Worm (Caenorhabditis elegans) whole organism, L4 larva: Measurements from ENCODE around the gene col-158.
A peak's percentile ranks its signal among the peaks of the same experiment; 100 is the strongest.

Source experiments
- D1046.2 ChIP-seq: fragments of 200-800 bp; sonication (Bioruptor generic); IDR thresholded peaks from 2 replicates; pipeline ENCODE4 v1.3.6; 2022; ENCODE audit warnings: missing genetic modification characterization, missing compliant biosample characterization
- F10B5.3 ChIP-seq: sonication (generic microtip); optimal IDR thresholded peaks from 2 replicates; lab custom pipeline; 2016; ENCODE audit warnings: mild to moderate bottlenecking, missing genetic modification characterization, missing compliant biosample characterization
- R02D3.7 ChIP-seq: fragments of 150-350 bp; sonication (generic microtip); optimal IDR thresholded peaks from 3 replicates; lab custom pipeline; 2014; ENCODE audit warnings: missing biosample characterization, missing genetic modification characterization
- Y105C5A.15 ChIP-seq: fragments of 200-800 bp; sonication (Bioruptor generic); IDR thresholded peaks from 2 replicates; pipeline ENCODE4 v1.3.6; 2022; ENCODE audit warnings: missing genetic modification characterization, missing compliant biosample characterization
- Y75B8A.6 ChIP-seq: fragments of 200-800 bp; sonication (Bioruptor generic); IDR thresholded peaks from 2 replicates; pipeline ENCODE4 v1.3.6; 2022; ENCODE audit warnings: missing genetic modification reagents, missing genetic modification characterization, missing compliant biosample characterization
- ZK546.5 ChIP-seq, 2 experiments: sonication (generic microtip); optimal IDR thresholded peaks; 2 replicates each; lab custom pipeline; 2017; ENCODE audit warnings: missing biosample characterization in 2 of 2, missing genetic modification characterization in 2 of 2
- aha-1 ChIP-seq: fragments of 150-350 bp; peaks from one replicate; lab custom pipeline; 2014; ENCODE audit warnings: missing biosample characterization, missing genetic modification characterization
- aly-2 ChIP-seq: sonication (generic microtip); optimal IDR thresholded peaks from 2 replicates; lab custom pipeline; 2018; ENCODE audit warnings: missing biosample characterization, missing genetic modification characterization
- ceh-20 ChIP-seq: fragments of 200-800 bp; sonication (Bioruptor generic); IDR thresholded peaks from 2 replicates; pipeline ENCODE4 v1.3.6; 2022; ENCODE audit warnings: missing genetic modification reagents, missing genetic modification characterization, missing compliant biosample characterization
- ceh-44 ChIP-seq: fragments of 200-800 bp; sonication (Bioruptor generic); IDR thresholded peaks from 2 replicates; pipeline ENCODE4 v1.3.6; 2022; ENCODE audit warnings: missing genetic modification reagents, missing genetic modification characterization, missing compliant biosample characterization
- ceh-62 ChIP-seq: sonication (generic microtip); optimal IDR thresholded peaks from 2 replicates; lab custom pipeline; 2017; ENCODE audit warnings: missing biosample characterization, missing genetic modification characterization
- cey-2 ChIP-seq: sonication (generic microtip); optimal IDR thresholded peaks from 3 replicates; lab custom pipeline; 2017; ENCODE audit warnings: missing genetic modification characterization, mild to moderate bottlenecking, missing compliant biosample characterization, antibody characterized with exemption, borderline replicate concordance; ENCODE audit not compliant: insufficient read depth
- daf-16 ChIP-seq, 3 experiments: sonication (generic microtip); optimal IDR thresholded peaks; 2 replicates each; lab custom pipeline; 2016 to 2017; ENCODE audit warnings: missing genetic modification characterization in 3 of 3, missing genetic modification reagents in 3 of 3, mild to moderate bottlenecking in 2 of 3, missing compliant biosample characterization in 2 of 3, missing biosample characterization in 1 of 3, moderate library complexity in 1 of 3
- dmd-6 ChIP-seq: fragments of 200-800 bp; sonication (Bioruptor generic); IDR thresholded peaks from 2 replicates; pipeline ENCODE4 v1.3.6; 2022; ENCODE audit warnings: missing genetic modification reagents, missing genetic modification characterization, missing compliant biosample characterization
- dpl-1 ChIP-seq: fragments of 150-350 bp; optimal IDR thresholded peaks from 2 replicates; lab custom pipeline; 2014; ENCODE audit warnings: missing biosample characterization, missing genetic modification reagents, missing genetic modification characterization
- dve-1 ChIP-seq: sonication (generic microtip); optimal IDR thresholded peaks from 2 replicates; lab custom pipeline; 2017; ENCODE audit warnings: antibody characterized with exemption, mild to moderate bottlenecking, missing genetic modification characterization, missing compliant biosample characterization; ENCODE audit not compliant: insufficient read depth
- hif-1 ChIP-seq, 2 experiments: sonication (generic microtip); optimal IDR thresholded peaks; 2 replicates each; lab custom pipeline; 2016 to 2017; ENCODE audit warnings: missing compliant biosample characterization in 2 of 2, missing genetic modification characterization in 2 of 2, missing genetic modification reagents in 2 of 2, missing genotype in 2 of 2, mild to moderate bottlenecking in 1 of 2
- hlh-11 ChIP-seq: fragments of 200-800 bp; sonication (Bioruptor generic); optimal IDR thresholded peaks from 2 replicates; lab custom pipeline; 2018; ENCODE audit warnings: mild to moderate bottlenecking, missing genetic modification characterization, missing compliant biosample characterization
- lin-13 ChIP-seq: fragments of 150-350 bp; optimal IDR thresholded peaks from 2 replicates; lab custom pipeline; 2014; ENCODE audit warnings: missing biosample characterization, missing genetic modification reagents, missing genetic modification characterization
- lin-15B ChIP-seq: fragments of 150-350 bp; sonication (generic microtip); optimal IDR thresholded peaks from 3 replicates; lab custom pipeline; 2014; ENCODE audit warnings: missing biosample characterization, missing genetic modification characterization
- lin-29 ChIP-seq: fragments of 200-800 bp; sonication (Bioruptor generic); IDR thresholded peaks from 2 replicates; pipeline ENCODE4 v1.3.6; 2022; ENCODE audit warnings: missing genetic modification reagents, missing genetic modification characterization, missing compliant biosample characterization
- lin-38 ChIP-seq: fragments of 200-800 bp; sonication (Bioruptor generic); IDR thresholded peaks from 2 replicates; pipeline ENCODE4 v1.3.6; 2022; ENCODE audit warnings: missing genetic modification reagents, missing genetic modification characterization, missing compliant biosample characterization
- lin-39 ChIP-seq: fragments of 150-350 bp; optimal IDR thresholded peaks from 2 replicates; lab custom pipeline; 2014; ENCODE audit warnings: missing biosample characterization, missing genetic modification reagents, missing genetic modification characterization
- mdt-29 ChIP-seq: fragments of 200-800 bp; sonication (Bioruptor generic); IDR thresholded peaks from 2 replicates; pipeline ENCODE4 v1.3.6; 2022; ENCODE audit warnings: missing genetic modification reagents, missing genetic modification characterization, missing compliant biosample characterization
- mep-1 ChIP-seq: fragments of 150-350 bp; sonication (generic microtip); optimal IDR thresholded peaks from 3 replicates; lab custom pipeline; 2014; ENCODE audit warnings: missing biosample characterization, missing genetic modification characterization
- nhr-102 ChIP-seq: sonication (generic microtip); optimal IDR thresholded peaks from 2 replicates; lab custom pipeline; 2016; ENCODE audit warnings: mild to moderate bottlenecking, missing genetic modification characterization, moderate library complexity, missing compliant biosample characterization
- nhr-28 ChIP-seq: fragments of 150-350 bp; optimal IDR thresholded peaks from 2 replicates; lab custom pipeline; 2014; ENCODE audit warnings: missing biosample characterization, missing genetic modification characterization
- nhr-42 ChIP-seq: fragments of 200-800 bp; sonication (Bioruptor generic); IDR thresholded peaks from 2 replicates; pipeline ENCODE4 v1.3.6; 2022; ENCODE audit warnings: missing genetic modification characterization, missing compliant biosample characterization
- nhr-77 ChIP-seq: fragments of 150-350 bp; optimal IDR thresholded peaks from 2 replicates; lab custom pipeline; 2014; ENCODE audit warnings: missing biosample characterization, missing genetic modification characterization
- pha-4 ChIP-seq, 2 experiments: fragments of 150-350 bp in 1 of 2; fragments of 200-800 bp in 1 of 2; sonication (Bioruptor generic) in 1 of 2; IDR thresholded peaks in 1 of 2; optimal IDR thresholded peaks in 1 of 2; 2 replicates each; pipeline versions ENCODE4 v1.3.6 to Lab custom; 2014 to 2022; ENCODE audit warnings: missing genetic modification characterization in 2 of 2, missing genetic modification reagents in 2 of 2, missing biosample characterization in 1 of 2, missing compliant biosample characterization in 1 of 2
- pqm-1 ChIP-seq: sonication (generic microtip); optimal IDR thresholded peaks from 2 replicates; lab custom pipeline; 2017; ENCODE audit warnings: missing biosample characterization, missing genetic modification characterization
- rbr-2 ChIP-seq: sonication (generic microtip); optimal IDR thresholded peaks from 2 replicates; lab custom pipeline; 2016; ENCODE audit warnings: missing genotype, missing genetic modification characterization, missing compliant biosample characterization
- saeg-2 ChIP-seq: fragments of 200-800 bp; sonication (Bioruptor generic); IDR thresholded peaks from 2 replicates; pipeline ENCODE4 v1.3.6; 2022; ENCODE audit warnings: missing genetic modification reagents, missing genetic modification characterization, missing compliant biosample characterization
- snpc-4 ChIP-seq: fragments of 150-350 bp; optimal IDR thresholded peaks from 2 replicates; lab custom pipeline; 2014; ENCODE audit warnings: missing biosample characterization, missing genetic modification characterization
- spr-1 ChIP-seq: sonication (generic microtip); optimal IDR thresholded peaks from 2 replicates; lab custom pipeline; 2016; ENCODE audit warnings: mild to moderate bottlenecking, missing genetic modification characterization, missing compliant biosample characterization
- spr-3 ChIP-seq: fragments of 200-800 bp; sonication (Bioruptor generic); optimal IDR thresholded peaks from 2 replicates; lab custom pipeline; 2018; ENCODE audit warnings: mild to moderate bottlenecking, missing genetic modification characterization, missing compliant biosample characterization
- unc-130 ChIP-seq: sonication (generic microtip); optimal IDR thresholded peaks from 2 replicates; lab custom pipeline; 2016; ENCODE audit warnings: missing genetic modification reagents, missing genetic modification characterization, missing compliant biosample characterization
- unc-39 ChIP-seq: sonication (generic microtip); optimal IDR thresholded peaks from 2 replicates; lab custom pipeline; 2017; ENCODE audit warnings: missing biosample characterization, missing genetic modification characterization
- unc-62 ChIP-seq, 3 experiments: fragments of 150-350 bp in 1 of 3; sonication (generic microtip); optimal IDR thresholded peaks in 2 of 3; peaks in 1 of 3; 1 replicate in 1 of 3; 2 replicates in 2 of 3; lab custom pipeline; 2014 to 2017; ENCODE audit warnings: missing biosample characterization in 3 of 3, missing genetic modification characterization in 3 of 3, missing genetic modification reagents in 3 of 3, missing genotype in 1 of 3
- vab-7 ChIP-seq: fragments of 200-800 bp; sonication (Bioruptor generic); IDR thresholded peaks from 2 replicates; pipeline ENCODE4 v1.3.6; 2022; ENCODE audit warnings: missing genetic modification reagents, missing genetic modification characterization, missing compliant biosample characterization
- zfp-2 ChIP-seq: sonication (generic microtip); optimal IDR thresholded peaks from 2 replicates; lab custom pipeline; 2016; ENCODE audit warnings: mild to moderate bottlenecking, missing genetic modification characterization, missing compliant biosample characterization
- zfp-3 ChIP-seq: fragments of 200-800 bp; sonication (Bioruptor generic); conservative IDR thresholded peaks from 2 replicates; pipeline ENCODE4 v1.3.6; 2022; ENCODE audit warnings: missing genetic modification reagents, missing genetic modification characterization, missing compliant biosample characterization
- zip-11 ChIP-seq: fragments of 200-800 bp; sonication (Bioruptor generic); IDR thresholded peaks from 2 replicates; pipeline ENCODE4 v1.3.6; 2022; ENCODE audit warnings: missing genetic modification characterization, missing compliant biosample characterization

col-158 gene

ce11 chrV:11818064-11818463, 11.3 kb upstream of the col-158 start:
- TF ChIP-seq R02D3.7 (tag; lab: Kevin White, UChicago), result no peak
- peak; percentile 17; the same call in 1 of the 2 replicates for TF ChIP-seq nhr-42 (GFP tag; lab: Robert Waterston, UW)
- TF ChIP-seq lin-29 (GFP tag; lab: Robert Waterston, UW), result no peak
- TF ChIP-seq pha-4 (GFP tag; IDR thresholded peaks at IDR 0.05; lab: Robert Waterston, UW), result 0 out of 2 replicates have a peak, but pooled peaks have one; percentile 35
- no peak for TF ChIP-seq pha-4 (tag; optimal IDR thresholded peaks at IDR 0.05; lab: Kevin White, UChicago)
- 0 out of 2 replicates have a peak, but pooled peaks have one; percentile 32 for TF ChIP-seq Y105C5A.15 (GFP tag; lab: Robert Waterston, UW)
- TF ChIP-seq hlh-11, result no peak
- TF ChIP-seq lin-38, result 0 out of 2 replicates have a peak, but pooled peaks have one; percentile 15
- 0 out of 2 replicates have a peak, but pooled peaks have one; percentile 12 for TF ChIP-seq ceh-20
- TF ChIP-seq D1046.2 (GFP tag; lab: Robert Waterston, UW), result 0 out of 2 replicates have a peak, but pooled peaks have one; percentile 11
- peak; percentile 79; the same call in 1 of the 2 replicates for TF ChIP-seq zfp-3 (GFP tag; lab: Robert Waterston, UW)

- no peak for TF ChIP-seq snpc-4 (tag; lab: Kevin White, UChicago)
- TF ChIP-seq saeg-2 (GFP tag; lab: Robert Waterston, UW), result no peak
- peak in 1 of 2 experiments; percentile 44 for TF ChIP-seq unc-62 (GFP tag; optimal IDR thresholded peaks at IDR 0.05 in 1 of 2; lab: Kevin White, UChicago)
- TF ChIP-seq unc-62 (tag; optimal IDR thresholded peaks at IDR 0.05; lab: Kevin White, UChicago), result no peak
Observed at ce11 chrV:11818786-11819185, 10.6 kb upstream of the col-158 start.

- TF ChIP-seq daf-16 (GFP tag; optimal IDR thresholded peaks at IDR 0.05; lab: Kevin White, UChicago) (no peak), daf-16 (tag; optimal IDR thresholded peaks at IDR 0.05; lab: Kevin White, UChicago) (peak; percentile 4), ZK546.5 (tag; optimal IDR thresholded peaks at IDR 0.05; lab: Kevin White, UChicago) (no peak), vab-7 (GFP tag; lab: Robert Waterston, UW) (0 out of 2 replicates have a peak, but pooled peaks have one; percentile 2), aha-1 (tag; lab: Kevin White, UChicago) (peak; percentile 76), dve-1 (tag; lab: Kevin White, UChicago) (no peak)
Observed at ce11 chrV:11819451-11819850, 9.9 kb upstream of the col-158 start.

- peak; percentile 96 for TF ChIP-seq aha-1 (tag; lab: Kevin White, UChicago)
- no peak for TF ChIP-seq lin-39 (tag; lab: Kevin White, UChicago)
- no peak for TF ChIP-seq lin-38
- TF ChIP-seq aly-2 (tag; lab: Kevin White, UChicago), result no peak
- peak; percentile 54 for TF ChIP-seq pqm-1 (tag; lab: Kevin White, UChicago)
- no peak for TF ChIP-seq ceh-62
- no peak for TF ChIP-seq spr-1 (tag; lab: Kevin White, UChicago)
- peak; percentile 57 for TF ChIP-seq dmd-6 (GFP tag; lab: Robert Waterston, UW)
- peak; percentile 43; the same call in 1 of the 2 replicates for TF ChIP-seq mdt-29 (GFP tag; lab: Robert Waterston, UW)
- TF ChIP-seq cey-2 (tag; lab: Kevin White, UChicago), result no peak
- TF ChIP-seq spr-3, result no peak
- peak; percentile 35 for TF ChIP-seq hlh-11
- TF ChIP-seq unc-39, result no peak
- peak; percentile 28 for TF ChIP-seq nhr-77
- no peak for TF ChIP-seq zip-11 (GFP tag; lab: Robert Waterston, UW)
- TF ChIP-seq mep-1 (tag; lab: Kevin White, UChicago), result no peak
- no peak for TF ChIP-seq hif-1 (tag; optimal IDR thresholded peaks at IDR 0.05; lab: Kevin White, UChicago)
- TF ChIP-seq zfp-2 (tag; lab: Kevin White, UChicago), result no peak
- TF ChIP-seq lin-13 (GFP tag; lab: Kevin White, UChicago), result no peak
- peak; percentile 68 for TF ChIP-seq nhr-28
- no peak for TF ChIP-seq lin-15B (tag; lab: Kevin White, UChicago)
- TF ChIP-seq dve-1 (tag; lab: Kevin White, UChicago), result peak; percentile 32
- no peak for TF ChIP-seq Y75B8A.6 (GFP tag; lab: Robert Waterston, UW)
- TF ChIP-seq ceh-44 (GFP tag; lab: Robert Waterston, UW), result no peak
- no peak for TF ChIP-seq daf-16 (GFP tag; optimal IDR thresholded peaks at IDR 0.05; lab: Kevin White, UChicago)
- TF ChIP-seq daf-16 (tag; optimal IDR thresholded peaks at IDR 0.05; lab: Kevin White, UChicago), result peak; percentile 23
- TF ChIP-seq zfp-3 (GFP tag; lab: Robert Waterston, UW), result 0 out of 2 replicates have a peak, but pooled peaks have one; percentile 31
- no peak for TF ChIP-seq nhr-102
- no peak for TF ChIP-seq dpl-1
- TF ChIP-seq rbr-2 (tag; lab: Kevin White, UChicago), result no peak
- TF ChIP-seq unc-130 (GFP tag; lab: Kevin White, UChicago), result no peak
- no peak for TF ChIP-seq F10B5.3 (tag; lab: Kevin White, UChicago)
Observed at ce11 chrV:11820551-11820950, 8.8 kb upstream of the col-158 start.
